Fruit fly (Drosophila melanogaster) S2 (cell line): Measurements from ENCODE around the gene sdt.

ENCODE experiments used
- CG8478 ChIP-seq: fragments of >200 bp; optimal IDR thresholded peaks from 2 replicates; lab custom pipeline; 2018
- CTCF ChIP-seq, 2 experiments: fragments of >200 bp; optimal IDR thresholded peaks; 2 replicates each; lab custom pipeline; 2018

Gene sdt

DNA sequence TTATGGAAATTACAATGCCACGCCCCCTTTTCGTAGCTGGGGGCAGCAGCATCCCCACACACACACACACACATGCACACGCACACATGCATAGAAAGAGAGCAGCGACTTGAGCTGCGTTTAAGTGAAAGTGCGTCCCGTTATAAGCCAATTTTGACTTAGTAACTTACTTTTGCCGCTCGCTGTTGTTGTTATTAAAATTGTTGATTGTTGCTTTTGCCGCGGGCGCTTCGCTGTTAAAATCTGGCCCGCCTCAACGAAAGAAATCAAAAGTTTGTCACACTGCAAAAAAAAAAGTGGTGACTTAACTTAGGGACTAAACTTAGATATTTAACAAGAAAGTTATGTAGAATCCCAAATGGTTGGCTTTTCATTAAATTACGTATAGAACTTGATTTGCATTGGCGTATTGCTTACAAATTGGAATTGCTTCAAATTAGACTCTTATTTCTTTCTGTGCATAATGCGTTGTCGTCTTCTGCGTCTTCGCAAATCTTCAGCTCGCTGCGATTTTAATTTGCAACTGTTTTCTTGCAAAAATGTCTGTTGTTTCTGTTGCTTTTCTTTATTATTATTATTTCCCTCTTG is 76.5 kb downstream of the sdt start:
- TF ChIP-seq CTCF (optimal IDR thresholded peaks at IDR 0.05; lab: Kevin White, UChicago), result no peak
- TF ChIP-seq CG8478 (lab: Kevin White, UChicago), result no peak

DNA sequence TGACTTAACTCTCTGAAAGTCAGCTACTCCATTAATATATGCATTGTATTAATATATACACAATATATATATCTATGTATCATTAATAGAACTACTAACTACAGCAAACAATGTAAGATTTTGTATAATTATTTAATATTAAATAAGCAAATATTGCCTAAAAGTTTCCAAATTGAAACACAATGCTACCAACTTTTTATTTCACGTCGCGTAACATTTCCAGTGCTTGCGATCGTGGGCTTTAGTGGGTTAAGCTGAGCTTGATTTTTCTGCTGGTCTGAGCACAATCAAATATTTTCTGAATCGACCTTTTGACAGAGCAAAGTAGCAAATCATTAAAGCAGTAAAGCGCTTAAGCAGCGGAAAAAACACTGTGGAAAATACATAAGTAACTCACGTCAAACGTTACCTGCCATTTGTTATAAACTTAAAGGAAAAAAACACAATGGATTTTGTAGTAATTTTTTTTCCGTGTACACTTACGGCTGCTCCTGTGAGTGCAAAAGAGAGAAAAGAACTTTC is 80.0 kb downstream of the sdt start:
- no peak for TF ChIP-seq CTCF (optimal IDR thresholded peaks at IDR 0.05; lab: Kevin White, UChicago)
- no peak for TF ChIP-seq CG8478 (lab: Kevin White, UChicago)

DNA sequence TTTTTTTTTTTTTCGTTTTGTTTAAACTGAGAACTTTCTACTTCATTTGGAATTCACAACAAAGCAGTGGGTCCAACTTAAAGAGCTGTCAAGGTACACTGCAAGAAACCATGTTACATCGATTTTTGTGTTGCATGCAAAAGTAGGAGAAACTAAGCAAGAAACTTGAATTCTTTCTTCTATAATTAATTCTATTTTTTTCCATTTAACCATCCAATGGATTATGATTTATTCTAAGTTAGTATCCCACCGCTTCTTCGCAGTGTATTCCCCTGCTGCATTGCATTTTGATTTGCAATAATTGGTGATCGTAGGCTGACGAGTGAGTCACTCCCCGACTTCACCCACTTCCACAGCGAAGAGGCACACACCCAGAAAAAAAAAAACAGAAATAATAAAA is 81.5 kb downstream of the sdt start:
- TF ChIP-seq CTCF (optimal IDR thresholded peaks at IDR 0.05; lab: Kevin White, UChicago) (no peak), CG8478 (lab: Kevin White, UChicago) (no peak)

DNA sequence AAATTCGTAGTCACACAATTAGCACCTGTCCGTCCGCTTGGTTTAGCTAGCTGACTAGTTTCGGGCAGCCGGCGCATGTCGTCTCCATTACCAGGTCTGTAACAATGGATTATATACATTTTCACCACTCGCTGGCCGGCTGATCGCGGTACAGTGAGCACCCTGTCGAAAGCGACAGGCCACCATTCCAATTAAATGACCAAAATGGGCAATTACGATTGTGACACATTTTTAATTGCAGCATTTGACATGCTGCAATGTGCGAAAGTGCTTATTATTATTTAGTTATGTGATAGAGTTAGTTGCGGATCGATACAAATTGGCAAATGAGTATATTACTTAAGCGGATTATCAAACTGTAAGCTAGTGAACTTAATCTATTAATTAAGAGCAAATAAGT is 84.9 kb downstream of the sdt start:
- TF ChIP-seq CTCF (optimal IDR thresholded peaks at IDR 0.05; lab: Kevin White, UChicago), result no peak

DNA sequence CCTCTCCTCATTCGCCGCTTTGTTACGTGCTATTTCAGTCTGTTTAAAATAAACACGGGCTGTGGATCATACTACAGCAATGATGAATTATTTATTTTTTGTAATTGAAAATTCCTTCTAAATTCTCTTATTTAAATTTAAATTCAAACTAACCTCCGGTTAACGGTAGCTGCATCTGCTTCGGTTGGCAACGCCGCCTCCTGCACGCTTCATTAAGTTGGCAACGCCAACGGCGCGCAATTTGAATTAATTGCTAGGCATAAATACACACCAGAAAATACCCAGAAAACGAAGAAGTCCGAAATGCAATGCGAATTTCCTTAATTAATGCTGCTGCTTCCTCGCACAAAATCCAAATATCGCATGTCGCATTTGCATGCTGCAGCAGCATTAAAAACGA is 86.9 kb downstream of the sdt start:
- TF ChIP-seq CTCF (optimal IDR thresholded peaks at IDR 0.05; lab: Kevin White, UChicago), result no peak
- TF ChIP-seq CG8478 (lab: Kevin White, UChicago), result no peak

DNA sequence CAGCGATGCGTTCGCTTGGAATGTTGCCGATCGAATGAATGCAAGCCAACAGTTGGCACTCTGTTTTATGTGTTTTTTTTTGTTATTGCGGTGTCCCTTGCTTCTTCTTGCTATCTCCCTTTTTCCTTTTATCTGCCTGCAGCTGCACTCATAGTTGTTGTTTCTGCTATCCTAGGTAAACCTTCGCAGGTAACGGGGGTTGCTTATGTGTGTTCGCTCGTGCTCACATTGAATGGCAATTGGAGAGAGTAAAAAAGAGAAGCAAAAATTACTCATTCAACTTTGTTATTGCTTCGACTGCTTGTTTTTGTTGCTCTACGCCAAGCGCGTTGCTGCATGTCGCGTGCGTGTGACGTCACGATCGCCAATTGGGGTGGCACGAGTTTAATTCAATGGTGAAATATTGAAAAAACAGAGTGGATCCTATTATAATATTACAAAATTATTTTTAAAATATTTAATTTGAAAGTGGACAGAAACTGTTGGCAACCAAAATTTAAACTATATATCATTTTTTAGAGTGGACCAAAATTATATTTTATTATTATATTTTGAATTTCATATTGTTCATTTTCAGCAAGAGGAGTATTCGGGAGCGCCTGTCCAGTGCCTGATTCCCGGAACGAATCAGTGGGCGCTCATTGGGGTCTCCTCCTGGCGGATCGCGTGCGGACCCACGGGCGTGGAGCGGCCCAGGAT is 93.2 kb downstream of the sdt start, which contains the start of gene Corp:
Corp (minus strand) TSS at position 47 of the 699 bp plus-strand sequence.
- no peak for TF ChIP-seq CG8478 (lab: Kevin White, UChicago)
- TF ChIP-seq CTCF (optimal IDR thresholded peaks at IDR 0.05; lab: Kevin White, UChicago), result no peak

DNA sequence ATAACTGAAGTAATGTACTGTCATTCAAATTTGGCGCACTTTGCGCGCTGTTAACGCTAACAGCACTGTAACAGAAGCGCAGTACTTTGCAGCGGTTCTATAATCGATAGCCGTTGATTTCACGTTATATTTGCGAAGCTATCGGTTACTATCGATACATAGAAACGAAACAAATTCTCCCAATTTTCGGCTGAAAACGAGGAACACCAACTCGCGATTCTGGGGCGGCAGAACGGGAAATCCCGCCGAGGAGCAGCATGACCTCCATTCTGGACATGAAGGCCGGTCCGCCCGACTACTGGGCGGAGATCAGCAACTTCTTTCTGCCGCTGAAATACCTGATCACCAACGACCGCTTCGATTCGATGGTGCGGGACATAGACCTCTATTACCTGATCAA is 94.9 kb downstream of the sdt start, which contains the start of gene CG1636:
CG1636 (plus strand) TSS at position 122 of the 400 bp plus-strand sequence.
- TF ChIP-seq CTCF (optimal IDR thresholded peaks at IDR 0.05; lab: Kevin White, UChicago), result peak in 1 of 2 experiments; percentile 34
- TF ChIP-seq CG8478 (lab: Kevin White, UChicago), result no peak

DNA sequence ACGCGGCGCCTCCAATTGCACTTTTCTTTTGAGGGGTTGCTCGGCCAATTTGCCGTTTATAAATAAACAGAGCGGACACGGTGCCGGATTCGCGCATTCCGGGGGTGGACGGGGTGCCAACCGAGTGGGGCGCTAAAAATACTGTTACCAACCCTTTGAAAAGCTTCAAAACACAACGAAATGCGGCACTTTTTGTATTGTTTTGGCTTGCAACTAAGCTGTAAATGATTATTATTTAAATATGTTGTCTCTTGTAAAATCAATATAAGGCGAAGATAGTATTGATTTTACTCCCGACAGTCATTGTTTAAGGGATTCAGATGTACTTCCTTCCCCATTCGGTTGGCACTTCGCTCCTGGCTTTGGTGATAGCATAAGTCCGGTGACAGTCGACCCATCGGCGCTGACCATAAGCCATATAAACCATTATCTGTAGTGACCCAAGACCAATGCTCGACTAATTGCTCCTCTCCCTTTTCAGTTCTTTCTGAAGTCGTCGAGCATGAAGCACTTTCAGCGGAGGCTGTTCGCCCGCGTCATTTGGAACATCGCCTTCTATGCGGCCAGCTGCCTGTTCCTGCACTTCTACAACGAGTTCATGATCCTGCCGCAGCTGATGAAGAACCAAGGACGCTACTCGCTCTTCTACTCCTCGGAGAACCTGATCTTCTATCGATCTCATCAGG is 95.6 kb downstream of the sdt start, which contains the start of gene CG15343:
CG15343 (minus strand) TSS at position 8 of the 686 bp plus-strand sequence.
- TF ChIP-seq CG8478 (lab: Kevin White, UChicago) (no peak), CTCF (optimal IDR thresholded peaks at IDR 0.05; lab: Kevin White, UChicago) (no peak)

DNA sequence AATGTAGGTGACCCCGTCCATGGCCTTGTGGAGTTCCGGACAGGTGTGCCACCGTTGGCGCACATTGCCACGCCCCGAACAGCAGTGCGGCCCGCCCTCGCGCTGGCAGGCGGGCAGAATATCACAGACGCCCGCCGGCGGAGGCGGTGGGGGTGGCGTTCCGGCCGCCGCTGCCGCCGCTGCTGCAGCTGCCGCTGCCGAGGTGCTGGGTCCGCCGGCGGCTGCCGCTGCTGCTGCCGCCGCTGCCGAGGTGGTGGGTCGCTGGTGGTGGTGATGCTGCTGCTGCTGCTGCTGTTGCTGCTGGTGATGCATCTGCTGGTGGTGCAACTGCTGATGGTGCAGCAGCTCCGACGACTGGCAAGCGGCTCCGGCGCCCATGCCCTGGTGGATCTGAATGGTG is 106.7 kb downstream of the sdt start:
- no peak for TF ChIP-seq CTCF (optimal IDR thresholded peaks at IDR 0.05; lab: Kevin White, UChicago)
- TF ChIP-seq CG8478 (lab: Kevin White, UChicago), result no peak

DNA sequence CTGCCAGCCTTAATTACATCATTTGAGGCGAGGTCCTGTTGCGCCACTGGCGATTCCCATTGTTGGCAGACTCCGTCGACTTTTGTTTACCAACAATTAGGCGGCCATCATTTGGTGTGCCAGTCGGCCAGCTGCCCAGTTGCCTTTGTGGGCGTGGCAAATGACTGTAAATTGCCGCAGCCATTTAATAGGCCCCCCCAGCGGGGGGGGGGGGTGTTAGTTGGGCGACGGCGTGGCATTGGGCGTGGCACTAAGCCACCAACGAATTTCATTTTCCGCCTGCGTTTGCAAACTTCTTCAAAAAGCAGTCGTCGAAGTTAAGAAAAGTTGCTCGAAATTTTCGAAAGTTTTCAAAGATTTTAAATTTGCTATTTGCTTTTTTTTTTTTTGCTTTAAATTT is 108.5 kb downstream of the sdt start:
- no peak for TF ChIP-seq CG8478 (lab: Kevin White, UChicago)
